Worm (Caenorhabditis elegans) whole organism, L4 larva: ENCODE results near the gene C26B2.7.

Source experiments
- dpl-1 ChIP-seq: fragments of 150-350 bp; optimal IDR thresholded peaks from 2 replicates; lab custom pipeline; 2014; ENCODE audit warnings: missing biosample characterization, missing genetic modification reagents, missing genetic modification characterization
- fos-1 ChIP-seq: fragments of 150-350 bp; optimal IDR thresholded peaks from 2 replicates; lab custom pipeline; 2014; ENCODE audit warnings: missing biosample characterization, missing genetic modification characterization
- nhr-111 ChIP-seq: fragments of 200-800 bp; sonication (Bioruptor generic); optimal IDR thresholded peaks from 2 replicates; lab custom pipeline; 2018; ENCODE audit warnings: mild to moderate bottlenecking, missing genetic modification characterization, missing compliant biosample characterization
- nhr-28 ChIP-seq: fragments of 150-350 bp; optimal IDR thresholded peaks from 2 replicates; lab custom pipeline; 2014; ENCODE audit warnings: missing biosample characterization, missing genetic modification characterization
- unc-62 ChIP-seq, 3 experiments: fragments of 150-350 bp in 1 of 3; sonication (generic microtip); optimal IDR thresholded peaks in 2 of 3; peaks in 1 of 3; 1 replicate in 1 of 3; 2 replicates in 2 of 3; lab custom pipeline; 2014 to 2017; ENCODE audit warnings: missing biosample characterization in 3 of 3, missing genetic modification characterization in 3 of 3, missing genetic modification reagents in 3 of 3, missing genotype in 1 of 3

DNA sequence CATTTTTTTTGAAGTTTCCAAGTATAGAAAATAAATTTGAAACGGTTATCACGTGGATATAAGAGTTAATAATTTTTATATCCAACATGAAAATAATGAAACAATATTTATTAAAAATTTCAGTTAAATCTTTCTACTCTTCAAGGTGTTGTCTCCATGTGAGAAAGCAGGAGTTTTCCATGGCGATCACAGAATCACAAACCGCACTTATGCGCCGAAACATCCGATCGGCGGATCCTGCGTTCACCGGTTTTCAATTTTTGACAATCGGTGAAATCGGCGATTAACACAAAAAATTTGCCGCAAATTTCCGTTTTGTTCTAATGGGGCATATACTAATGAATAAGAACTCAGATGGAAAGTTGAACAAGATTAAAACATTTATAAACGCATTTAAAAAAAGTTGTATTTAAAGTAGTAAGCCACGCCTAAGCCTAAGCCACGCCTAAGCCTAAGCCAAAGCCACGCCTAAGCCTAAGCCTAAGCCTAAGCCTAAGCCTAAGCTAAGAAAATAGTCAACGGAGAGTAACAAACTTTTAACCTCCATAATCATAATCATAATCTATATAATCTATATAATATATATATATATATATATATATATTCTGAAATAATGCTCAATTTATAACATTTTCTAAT, 6.1 kb downstream of the C26B2.7 start, which contains the start of gene C26B2.2:
- TF ChIP-seq nhr-111 (GFP tag; lab: Kevin White, UChicago) (no peak), dpl-1 (no peak), fos-1 (tag; lab: Kevin White, UChicago) (no peak), nhr-28 (tag; lab: Kevin White, UChicago) (no peak), unc-62 (GFP tag; optimal IDR thresholded peaks at IDR 0.05 in 1 of 2; lab: Kevin White, UChicago) (peak in 1 of 2 experiments; percentile 90), unc-62 (tag; optimal IDR thresholded peaks at IDR 0.05; lab: Kevin White, UChicago) (no peak)
